Worm (Caenorhabditis elegans) whole organism, L3 larva: ENCODE results near the gene kcmf-1.
A peak's percentile ranks its signal among the peaks of the same experiment; 100 is the strongest.

Source experiments
- R02D3.7 ChIP-seq: fragments of 150-350 bp; optimal IDR thresholded peaks from 2 replicates; lab custom pipeline; 2014; ENCODE audit warnings: missing biosample characterization, missing genetic modification characterization
- ZK546.5 ChIP-seq: sonication (generic microtip); optimal IDR thresholded peaks from 2 replicates; lab custom pipeline; 2017; ENCODE audit warnings: missing biosample characterization, missing genetic modification characterization
- aly-2 ChIP-seq: fragments of 150-350 bp; optimal IDR thresholded peaks from 2 replicates; lab custom pipeline; 2014; ENCODE audit warnings: missing biosample characterization, missing genetic modification characterization
- ama-1 ChIP-seq: fragments of 150-350 bp; optimal IDR thresholded peaks from 2 replicates; lab custom pipeline; 2018
- ceh-16 ChIP-seq: sonication (generic microtip); optimal IDR thresholded peaks from 2 replicates; lab custom pipeline; 2017; ENCODE audit warnings: missing biosample characterization, missing genetic modification characterization
- ceh-28 ChIP-seq: fragments of 150-350 bp; optimal IDR thresholded peaks from 2 replicates; lab custom pipeline; 2014; ENCODE audit warnings: missing biosample characterization, missing genetic modification reagents, missing genetic modification characterization
- ceh-82 ChIP-seq: fragments of 150-350 bp; optimal IDR thresholded peaks from 2 replicates; lab custom pipeline; 2014; ENCODE audit warnings: missing biosample characterization, missing genetic modification characterization
- ceh-9 ChIP-seq: sonication (generic microtip); optimal IDR thresholded peaks from 2 replicates; lab custom pipeline; 2018; ENCODE audit warnings: missing biosample characterization, missing genetic modification characterization
- daf-12 ChIP-seq: fragments of 150-350 bp; optimal IDR thresholded peaks from 2 replicates; lab custom pipeline; 2014; ENCODE audit warnings: missing biosample characterization, missing genetic modification reagents, missing genetic modification characterization
- egl-27 ChIP-seq: sonication (generic microtip); optimal IDR thresholded peaks from 4 replicates; lab custom pipeline; 2017; ENCODE audit warnings: missing biosample characterization, missing genetic modification reagents, missing genetic modification characterization
- egl-5 ChIP-seq: fragments of 150-350 bp; optimal IDR thresholded peaks from 2 replicates; lab custom pipeline; 2017; ENCODE audit warnings: missing biosample characterization, missing genetic modification reagents, missing genetic modification characterization, inconsistent platforms
- elt-1 ChIP-seq: fragments of 150-350 bp; optimal IDR thresholded peaks from 2 replicates; lab custom pipeline; 2014; ENCODE audit warnings: missing biosample characterization, missing genetic modification characterization
- elt-2 ChIP-seq: sonication (generic microtip); optimal IDR thresholded peaks from 2 replicates; lab custom pipeline; 2016; ENCODE audit warnings: missing genetic modification reagents, mild to moderate bottlenecking, missing genetic modification characterization, missing compliant biosample characterization
- elt-3 ChIP-seq, 3 experiments: fragments of 150-350 bp in 1 of 3; sonication (generic microtip) in 2 of 3; optimal IDR thresholded peaks; 2 replicates in 2 of 3; 4 replicates in 1 of 3; lab custom pipeline; 2014 to 2017; ENCODE audit warnings: missing biosample characterization in 3 of 3, missing genetic modification characterization in 3 of 3
- eor-1 ChIP-seq, 2 experiments: fragments of 150-350 bp; optimal IDR thresholded peaks; 2 replicates each; lab custom pipeline; 2014 to 2018; ENCODE audit warnings: missing biosample characterization in 2 of 2, missing genetic modification characterization in 2 of 2
- fkh-10 ChIP-seq: sonication (generic microtip); optimal IDR thresholded peaks from 2 replicates; lab custom pipeline; 2017; ENCODE audit warnings: missing biosample characterization, missing genetic modification reagents, missing genetic modification characterization
- fkh-2 ChIP-seq: fragments of 150-350 bp; optimal IDR thresholded peaks from 2 replicates; lab custom pipeline; 2014; ENCODE audit warnings: missing biosample characterization, missing genetic modification reagents, missing genetic modification characterization
- fos-1 ChIP-seq: fragments of 150-350 bp; optimal IDR thresholded peaks from 2 replicates; lab custom pipeline; 2014; ENCODE audit warnings: missing biosample characterization, missing genetic modification characterization
- hmg-11 ChIP-seq: sonication (generic microtip); optimal IDR thresholded peaks from 2 replicates; lab custom pipeline; 2016; ENCODE audit warnings: missing genetic modification characterization, missing compliant biosample characterization
- jun-1 ChIP-seq: fragments of 150-350 bp; optimal IDR thresholded peaks from 2 replicates; lab custom pipeline; 2014; ENCODE audit warnings: missing biosample characterization, missing genetic modification reagents, missing genetic modification characterization
- lin-15B ChIP-seq: fragments of 150-350 bp; optimal IDR thresholded peaks from 2 replicates; lab custom pipeline; 2014; ENCODE audit warnings: missing biosample characterization, missing genetic modification characterization
- lin-39 ChIP-seq: fragments of 150-350 bp; optimal IDR thresholded peaks from 2 replicates; lab custom pipeline; 2018; ENCODE audit warnings: missing biosample characterization, missing genetic modification reagents, missing genetic modification characterization
- lsy-12 ChIP-seq: sonication (generic microtip); optimal IDR thresholded peaks from 2 replicates; lab custom pipeline; 2016; ENCODE audit warnings: mild to moderate bottlenecking, missing genetic modification characterization, missing compliant biosample characterization
- mdl-1 ChIP-seq: fragments of 150-350 bp; optimal IDR thresholded peaks from 2 replicates; lab custom pipeline; 2014; ENCODE audit warnings: missing biosample characterization, missing genetic modification characterization
- mml-1 ChIP-seq: fragments of 150-350 bp; sonication (generic microtip); optimal IDR thresholded peaks from 3 replicates; lab custom pipeline; 2014; ENCODE audit warnings: missing biosample characterization, missing genetic modification characterization
- nfya-1 ChIP-seq: sonication (generic microtip); optimal IDR thresholded peaks from 2 replicates; lab custom pipeline; 2017; ENCODE audit warnings: missing genetic modification characterization, mild to moderate bottlenecking, missing compliant biosample characterization, antibody characterized with exemption, moderate library complexity; ENCODE audit not compliant: insufficient read depth
- nhr-11 ChIP-seq: fragments of 150-350 bp; optimal IDR thresholded peaks from 2 replicates; lab custom pipeline; 2014; ENCODE audit warnings: missing biosample characterization, missing genetic modification characterization
- nhr-12 ChIP-seq: fragments of 150-350 bp; optimal IDR thresholded peaks from 2 replicates; lab custom pipeline; 2014; ENCODE audit warnings: missing biosample characterization, missing genetic modification characterization
- nhr-23 ChIP-seq: fragments of 150-350 bp; optimal IDR thresholded peaks from 2 replicates; lab custom pipeline; 2014; ENCODE audit warnings: missing biosample characterization, missing genetic modification reagents, missing genetic modification characterization
- nhr-237 ChIP-seq: fragments of 150-350 bp; optimal IDR thresholded peaks from 2 replicates; lab custom pipeline; 2014; ENCODE audit warnings: missing biosample characterization, missing genetic modification characterization
- nhr-25 ChIP-seq: sonication (generic microtip); optimal IDR thresholded peaks from 2 replicates; lab custom pipeline; 2017; ENCODE audit warnings: missing biosample characterization, missing genetic modification characterization
- nhr-28 ChIP-seq: fragments of 150-350 bp; optimal IDR thresholded peaks from 2 replicates; lab custom pipeline; 2014; ENCODE audit warnings: missing biosample characterization, missing genetic modification characterization
- nhr-43 ChIP-seq: sonication (generic microtip); optimal IDR thresholded peaks from 2 replicates; lab custom pipeline; 2016; ENCODE audit warnings: mild to moderate bottlenecking, missing genetic modification characterization, missing compliant biosample characterization; ENCODE audit not compliant: poor library complexity, severe bottlenecking
- nhr-67 ChIP-seq: fragments of 150-350 bp; optimal IDR thresholded peaks from 2 replicates; lab custom pipeline; 2014; ENCODE audit warnings: missing biosample characterization, missing genetic modification characterization
- nhr-76 ChIP-seq: fragments of 150-350 bp; sonication (generic microtip); optimal IDR thresholded peaks from 5 replicates; lab custom pipeline; 2014; ENCODE audit warnings: missing biosample characterization, missing genetic modification characterization
- nhr-77 ChIP-seq: fragments of 150-350 bp; optimal IDR thresholded peaks from 2 replicates; lab custom pipeline; 2014; ENCODE audit warnings: missing biosample characterization, missing genetic modification characterization
- pha-4 ChIP-seq: fragments of 150-350 bp; optimal IDR thresholded peaks from 2 replicates; lab custom pipeline; 2014; ENCODE audit warnings: missing biosample characterization, missing genetic modification reagents, missing genetic modification characterization
- pqm-1 ChIP-seq: fragments of 150-350 bp; optimal IDR thresholded peaks from 2 replicates; lab custom pipeline; 2017; ENCODE audit warnings: missing biosample characterization, missing genetic modification characterization, inconsistent platforms
- sea-2 ChIP-seq: fragments of 150-350 bp; sonication (generic microtip); optimal IDR thresholded peaks from 4 replicates; lab custom pipeline; 2014; ENCODE audit warnings: missing biosample characterization, missing genetic modification reagents, missing genetic modification characterization
- skn-1 ChIP-seq: fragments of 150-350 bp; optimal IDR thresholded peaks from 2 replicates; lab custom pipeline; 2014; ENCODE audit warnings: missing biosample characterization, missing genetic modification characterization
- snpc-4 ChIP-seq: fragments of 150-350 bp; optimal IDR thresholded peaks from 2 replicates; lab custom pipeline; 2014; ENCODE audit warnings: missing biosample characterization, missing genetic modification characterization
- tbx-2 ChIP-seq: sonication (generic microtip); optimal IDR thresholded peaks from 2 replicates; lab custom pipeline; 2016; ENCODE audit warnings: mild to moderate bottlenecking, missing genetic modification characterization, missing compliant biosample characterization
- unc-39 ChIP-seq: sonication (generic microtip); optimal IDR thresholded peaks from 4 replicates; lab custom pipeline; 2017; ENCODE audit warnings: missing biosample characterization, missing genetic modification characterization
- unc-62 ChIP-seq: fragments of 150-350 bp; sonication (generic microtip); optimal IDR thresholded peaks from 4 replicates; lab custom pipeline; 2014; ENCODE audit warnings: missing biosample characterization, missing genetic modification reagents, missing genetic modification characterization
- zag-1 ChIP-seq: fragments of 150-350 bp; optimal IDR thresholded peaks from 2 replicates; lab custom pipeline; 2014; ENCODE audit warnings: missing biosample characterization, missing genetic modification characterization
- ztf-11 ChIP-seq: fragments of 150-350 bp; optimal IDR thresholded peaks from 2 replicates; lab custom pipeline; 2014; ENCODE audit warnings: missing biosample characterization, missing genetic modification characterization
- ztf-4 ChIP-seq: fragments of 150-350 bp; optimal IDR thresholded peaks from 2 replicates; lab custom pipeline; 2014; ENCODE audit warnings: missing biosample characterization, missing genetic modification characterization

kcmf-1 gene

DNA sequence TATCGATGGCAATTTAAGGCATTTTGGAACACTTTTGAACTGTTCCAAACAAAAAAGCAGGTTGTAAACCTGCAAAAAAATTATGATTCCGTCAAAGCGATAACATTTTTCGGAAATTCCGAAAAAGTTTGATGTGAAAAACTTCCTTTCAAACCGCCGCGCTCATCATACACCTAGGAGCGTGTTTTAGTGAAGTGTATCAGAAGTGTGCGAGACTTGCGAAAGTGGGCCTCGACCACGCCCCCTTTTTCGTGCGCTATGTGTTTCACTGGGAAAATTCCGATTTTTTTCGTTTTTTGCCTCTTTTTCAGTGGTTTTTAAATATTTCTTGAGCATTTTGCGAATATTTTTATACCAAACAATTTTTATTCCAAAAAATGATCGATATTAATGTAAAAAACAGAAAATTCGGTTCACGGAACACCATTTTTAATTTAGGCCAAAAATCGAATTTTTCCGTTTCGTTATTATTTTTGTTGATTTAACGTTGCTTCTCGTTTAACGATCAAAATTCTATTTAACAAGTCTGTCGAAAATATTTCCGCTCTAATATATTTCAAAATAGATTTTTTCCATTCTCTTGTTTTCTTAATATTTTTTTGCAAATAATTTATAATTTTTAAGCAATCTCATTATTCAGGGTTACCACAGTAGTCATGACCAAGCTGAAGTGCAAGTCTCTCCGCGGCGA, 25.4 kb downstream of the kcmf-1 start, which contains the start of gene rpl-35:
Gene rpl-35 (plus strand): TSS at position 641 of the 691 bp plus-strand sequence.
- TF ChIP-seq ceh-82 (tag; lab: Kevin White, UChicago) (peak; percentile 99), fkh-10 (GFP tag; lab: Kevin White, UChicago) (peak; percentile 99), elt-2 (tag; lab: Kevin White, UChicago) (peak; percentile 97), lsy-12 (tag; lab: Kevin White, UChicago) (peak; percentile 100), lin-39 (tag; lab: Kevin White, UChicago) (peak; percentile 99), elt-1 (tag; lab: Kevin White, UChicago) (peak; percentile 96), nhr-237 (tag; lab: Kevin White, UChicago) (peak; percentile 48), ztf-11 (tag; lab: Kevin White, UChicago) (no peak), pha-4 (peak; percentile 100), fos-1 (tag; lab: Kevin White, UChicago) (peak; percentile 97), nhr-77 (tag; lab: Kevin White, UChicago) (peak; percentile 96), nfya-1 (tag; lab: Kevin White, UChicago) (peak; percentile 99), ztf-4 (tag; lab: Kevin White, UChicago) (peak; percentile 94), nhr-12 (tag; lab: Kevin White, UChicago) (no peak), elt-3 (tag; optimal IDR thresholded peaks at IDR 0.05; lab: Kevin White, UChicago) (peak; percentile 83 to 98 (median 90)), sea-2 (GFP tag; lab: Kevin White, UChicago) (peak; percentile 47), skn-1 (peak; percentile 97), tbx-2 (peak; percentile 97), ama-1 (peak; percentile 88), nhr-67 (peak; percentile 26), pqm-1 (tag; lab: Kevin White, UChicago) (peak; percentile 98), mdl-1 (tag; lab: Kevin White, UChicago) (peak; percentile 79), unc-39 (tag; lab: Kevin White, UChicago) (peak; percentile 53), eor-1 (tag; optimal IDR thresholded peaks at IDR 0.05; lab: Kevin White, UChicago) (no peak), ceh-9 (no peak), egl-5 (tag; lab: Kevin White, UChicago) (peak; percentile 97), jun-1 (peak; percentile 99), nhr-76 (peak; percentile 92), lin-15B (peak; percentile 100), ZK546.5 (tag; lab: Kevin White, UChicago) (peak; percentile 79), zag-1 (tag; lab: Kevin White, UChicago) (peak; percentile 93), unc-62 (GFP tag; lab: Kevin White, UChicago) (peak; percentile 99), hmg-11 (tag; lab: Kevin White, UChicago) (peak; percentile 95), aly-2 (tag; lab: Kevin White, UChicago) (peak; percentile 95), mml-1 (tag; lab: Kevin White, UChicago) (no peak), nhr-11 (tag; lab: Kevin White, UChicago) (peak; percentile 99), egl-27 (tag; lab: Kevin White, UChicago) (peak; percentile 96), fkh-2 (tag; lab: Kevin White, UChicago) (no peak), nhr-23 (tag; lab: Kevin White, UChicago) (peak; percentile 100), ceh-16 (tag; lab: Kevin White, UChicago) (peak; percentile 82), snpc-4 (tag; lab: Kevin White, UChicago) (peak; percentile 96), nhr-43 (tag; lab: Kevin White, UChicago) (peak; percentile 99), daf-12 (tag; lab: Kevin White, UChicago) (peak; percentile 91), nhr-25 (tag; lab: Kevin White, UChicago) (peak; percentile 100), ceh-28 (tag; lab: Kevin White, UChicago) (peak; percentile 97), nhr-28 (tag; lab: Kevin White, UChicago) (peak; percentile 86), R02D3.7 (tag; lab: Kevin White, UChicago) (peak; percentile 97)
